Fruit fly (Drosophila melanogaster) whole organism, embryonic: ENCODE measurements around the gene CG43094.
A peak's percentile ranks its signal among the peaks of the same experiment; 100 is the strongest.

Source experiments
- Ada2b ChIP-seq: fragments of 200-800 bp; sonication (Bioruptor generic); IDR thresholded peaks from 2 replicates; pipeline ENCODE4 v1.3.6; 2022; ENCODE audit warnings: missing biosample characterization, missing genetic modification characterization
- BtbVII ChIP-seq: fragments of 200-800 bp; sonication (Bioruptor generic); optimal IDR thresholded peaks from 3 replicates; lab custom pipeline; 2017; ENCODE audit warnings: missing biosample characterization, mild to moderate bottlenecking, missing genetic modification characterization
- CG10147 ChIP-seq: fragments of 200-800 bp; sonication (Bioruptor generic); optimal IDR thresholded peaks from 2 replicates; lab custom pipeline; 2019; ENCODE audit warnings: missing biosample characterization, mild to moderate bottlenecking, missing genetic modification characterization, moderate library complexity
- CG12236 ChIP-seq: fragments of 200-800 bp; sonication (Bioruptor generic); optimal IDR thresholded peaks from 2 replicates; lab custom pipeline; 2016; ENCODE audit warnings: missing biosample characterization, missing genetic modification characterization
- CG1233 ChIP-seq: fragments of 200-800 bp; sonication (Bioruptor generic); optimal IDR thresholded peaks from 4 replicates; lab custom pipeline; 2018; ENCODE audit warnings: missing biosample characterization, mild to moderate bottlenecking, missing genetic modification characterization
- CG13775 ChIP-seq: fragments of 200-800 bp; sonication (Bioruptor generic); optimal IDR thresholded peaks from 3 replicates; lab custom pipeline; 2017; ENCODE audit warnings: missing biosample characterization, mild to moderate bottlenecking, missing genetic modification characterization
- CG14667 ChIP-seq: fragments of 200-800 bp; sonication (Bioruptor generic); IDR thresholded peaks from 2 replicates; pipeline ENCODE4 v1.3.6; 2022; ENCODE audit warnings: missing biosample characterization, missing genetic modification characterization
- CG15269 ChIP-seq: fragments of 200-800 bp; sonication (Bioruptor generic); optimal IDR thresholded peaks from 2 replicates; lab custom pipeline; 2018; ENCODE audit warnings: missing biosample characterization, mild to moderate bottlenecking, missing genetic modification characterization, moderate library complexity
- CG1647 ChIP-seq: fragments of 200-800 bp; sonication (Bioruptor generic); optimal IDR thresholded peaks from 3 replicates; lab custom pipeline; 2016; ENCODE audit warnings: missing biosample characterization, missing genetic modification characterization
- CG17385 ChIP-seq: fragments of 200-800 bp; sonication (Bioruptor generic); optimal IDR thresholded peaks from 3 replicates; lab custom pipeline; 2018; ENCODE audit warnings: missing biosample characterization, mild to moderate bottlenecking, missing genetic modification characterization
- CG18619 ChIP-seq: fragments of 200-800 bp; sonication (Bioruptor generic); optimal IDR thresholded peaks from 3 replicates; lab custom pipeline; 2017; ENCODE audit warnings: missing biosample characterization, mild to moderate bottlenecking, missing genetic modification characterization
- CG2202 ChIP-seq: fragments of 200-800 bp; sonication (Bioruptor generic); optimal IDR thresholded peaks from 2 replicates; lab custom pipeline; 2018; ENCODE audit warnings: missing biosample characterization, mild to moderate bottlenecking, missing genetic modification characterization
- CG31441 ChIP-seq: fragments of 200-800 bp; sonication (Bioruptor generic); IDR thresholded peaks from 2 replicates; pipeline ENCODE4 v1.3.6; 2022; ENCODE audit warnings: missing biosample characterization, missing genetic modification characterization
- CG6683 ChIP-seq: fragments of 200-800 bp; sonication (Bioruptor generic); optimal IDR thresholded peaks from 2 replicates; lab custom pipeline; 2017; ENCODE audit warnings: missing biosample characterization, mild to moderate bottlenecking, missing genetic modification characterization, missing genetic modification reagents
- CG6765 ChIP-seq: fragments of 200-800 bp; sonication (Bioruptor generic); optimal IDR thresholded peaks from 3 replicates; lab custom pipeline; 2017; ENCODE audit warnings: missing biosample characterization, mild to moderate bottlenecking, missing genetic modification characterization
- CG7271 ChIP-seq: fragments of 200-800 bp; sonication (Bioruptor generic); optimal IDR thresholded peaks from 2 replicates; lab custom pipeline; 2018; ENCODE audit warnings: missing biosample characterization, mild to moderate bottlenecking, missing genetic modification characterization, moderate library complexity
- CG8281 ChIP-seq: fragments of 200-800 bp; sonication (Bioruptor generic); optimal IDR thresholded peaks from 2 replicates; lab custom pipeline; 2018; ENCODE audit warnings: missing biosample characterization, mild to moderate bottlenecking, missing genetic modification characterization, moderate library complexity
- CG8388 ChIP-seq: fragments of 200-800 bp; sonication (Bioruptor generic); optimal IDR thresholded peaks from 2 replicates; lab custom pipeline; 2019; ENCODE audit warnings: missing biosample characterization, mild to moderate bottlenecking, missing genetic modification characterization, moderate library complexity
- Camta ChIP-seq: fragments of 200-800 bp; sonication (Bioruptor generic); optimal IDR thresholded peaks from 2 replicates; lab custom pipeline; 2016; ENCODE audit warnings: missing biosample characterization, missing genetic modification characterization
- Chrac-16 ChIP-seq: fragments of 200-800 bp; sonication (Bioruptor generic); optimal IDR thresholded peaks from 3 replicates; lab custom pipeline; 2016; ENCODE audit warnings: missing biosample characterization, missing genetic modification characterization
- CkIIα-i1 ChIP-seq: fragments of 200-800 bp; sonication (Bioruptor generic); IDR thresholded peaks from 2 replicates; pipeline ENCODE4 v1.3.6; 2022; ENCODE audit warnings: missing biosample characterization, missing genetic modification characterization
- Dfd ChIP-seq, 2 experiments: fragments of >200 bp; optimal IDR thresholded peaks; 2 replicates each; lab custom pipeline; 2017; ENCODE audit warnings: missing biosample characterization in 2 of 2, missing genetic modification characterization in 2 of 2
- Dp ChIP-seq: fragments of 200-800 bp; sonication (Bioruptor generic); optimal IDR thresholded peaks from 2 replicates; lab custom pipeline; 2018; ENCODE audit warnings: missing biosample characterization, mild to moderate bottlenecking, missing genetic modification characterization, moderate library complexity
- Drgx ChIP-seq: fragments of 200-800 bp; sonication (Bioruptor generic); IDR thresholded peaks from 2 replicates; pipeline ENCODE4 v1.3.6; 2022; ENCODE audit warnings: missing biosample characterization, missing genetic modification characterization
- ERR ChIP-seq: fragments of 200-800 bp; sonication (Bioruptor generic); optimal IDR thresholded peaks from 2 replicates; lab custom pipeline; 2016; ENCODE audit warnings: missing biosample characterization, missing genetic modification characterization
- H15 ChIP-seq: fragments of 200-800 bp; sonication (Bioruptor generic); IDR thresholded peaks from 3 replicates; pipeline ENCODE4 v1.3.6; 2022; ENCODE audit warnings: missing biosample characterization, missing genetic modification characterization
- HLHmδ ChIP-seq: fragments of 200-800 bp; sonication (Bioruptor generic); optimal IDR thresholded peaks from 2 replicates; lab custom pipeline; 2018; ENCODE audit warnings: missing biosample characterization, mild to moderate bottlenecking, missing genetic modification characterization, moderate library complexity
- Hr78 ChIP-seq, 2 experiments: fragments of 200-800 bp in 1 of 2; fragments of >200 bp in 1 of 2; sonication (Bioruptor generic) in 1 of 2; optimal IDR thresholded peaks; 2 replicates each; lab custom pipeline; 2017 to 2019; ENCODE audit warnings: missing biosample characterization in 2 of 2, missing genetic modification characterization in 2 of 2, mild to moderate bottlenecking in 1 of 2, moderate library complexity in 1 of 2
- MESR4 ChIP-seq: fragments of 200-800 bp; sonication (Bioruptor generic); optimal IDR thresholded peaks from 2 replicates; lab custom pipeline; 2018; ENCODE audit warnings: missing biosample characterization, mild to moderate bottlenecking, missing genetic modification characterization, moderate library complexity
- NC2β ChIP-seq: fragments of 200-800 bp; sonication (Bioruptor generic); optimal IDR thresholded peaks from 2 replicates; lab custom pipeline; 2016; ENCODE audit warnings: missing biosample characterization, missing genetic modification characterization
- Optix ChIP-seq: fragments of 200-800 bp; sonication (Bioruptor generic); IDR thresholded peaks from 3 replicates; pipeline ENCODE4 v1.3.6; 2022; ENCODE audit warnings: missing biosample characterization, missing genetic modification characterization
- Side ChIP-seq: fragments of 200-800 bp; sonication (Bioruptor generic); optimal IDR thresholded peaks from 2 replicates; lab custom pipeline; 2016; ENCODE audit warnings: missing biosample characterization, missing genetic modification characterization
- Stat92E ChIP-seq, 3 experiments: fragments of >200 bp in 2 of 3; fragments of 200-800 bp in 1 of 3; sonication (Bioruptor generic) in 1 of 3; optimal IDR thresholded peaks; 2 replicates each; lab custom pipeline; 2017 to 2019; ENCODE audit warnings: missing biosample characterization in 3 of 3, missing genetic modification characterization in 3 of 3, mild to moderate bottlenecking in 1 of 3, moderate library complexity in 1 of 3
- Usf ChIP-seq: fragments of 200-800 bp; sonication (Bioruptor generic); optimal IDR thresholded peaks from 2 replicates; lab custom pipeline; 2017; ENCODE audit warnings: missing genotype, missing biosample characterization, missing genetic modification characterization
- bab2 ChIP-seq: fragments of 200-800 bp; sonication (Bioruptor generic); optimal IDR thresholded peaks from 2 replicates; lab custom pipeline; 2016; ENCODE audit warnings: missing biosample characterization, missing genetic modification characterization
- crc ChIP-seq: fragments of 200-800 bp; sonication (Bioruptor generic); optimal IDR thresholded peaks from 2 replicates; lab custom pipeline; 2016; ENCODE audit warnings: missing biosample characterization, missing genetic modification characterization
- dm ChIP-seq: fragments of 200-800 bp; sonication (Bioruptor generic); optimal IDR thresholded peaks from 3 replicates; lab custom pipeline; 2016; ENCODE audit warnings: missing biosample characterization, missing genetic modification characterization
- grn ChIP-seq: fragments of 200-800 bp; sonication (Bioruptor generic); optimal IDR thresholded peaks from 3 replicates; lab custom pipeline; 2017; ENCODE audit warnings: missing biosample characterization, missing genetic modification characterization
- gsb-n ChIP-seq: fragments of 200-800 bp; sonication (Bioruptor generic); optimal IDR thresholded peaks from 3 replicates; lab custom pipeline; 2018; ENCODE audit warnings: missing biosample characterization, mild to moderate bottlenecking, missing genetic modification characterization
- gt ChIP-seq: fragments of 200-800 bp; sonication (Bioruptor generic); IDR thresholded peaks from 2 replicates; pipeline ENCODE4 v1.3.6; 2022; ENCODE audit warnings: missing biosample characterization, missing genetic modification characterization
- kay ChIP-seq: fragments of 200-800 bp; sonication (Bioruptor generic); optimal IDR thresholded peaks from 2 replicates; lab custom pipeline; 2016; ENCODE audit warnings: missing biosample characterization, missing genetic modification characterization
- lilli ChIP-seq: fragments of 200-800 bp; sonication (Bioruptor generic); optimal IDR thresholded peaks from 3 replicates; lab custom pipeline; 2016; ENCODE audit warnings: missing biosample characterization, missing genetic modification characterization
- lola ChIP-seq, 3 experiments: fragments of >200 bp in 2 of 3; fragments of 200-800 bp in 1 of 3; sonication (Bioruptor generic) in 1 of 3; optimal IDR thresholded peaks; 2 replicates each; lab custom pipeline; 2017 to 2019; ENCODE audit warnings: missing biosample characterization in 3 of 3, missing genetic modification characterization in 3 of 3, mild to moderate bottlenecking in 1 of 3, moderate library complexity in 1 of 3
- mam ChIP-seq: fragments of 200-800 bp; sonication (Bioruptor generic); optimal IDR thresholded peaks from 3 replicates; lab custom pipeline; 2016; ENCODE audit warnings: missing biosample characterization, missing genetic modification characterization
- oc ChIP-seq: fragments of 200-800 bp; sonication (Bioruptor generic); optimal IDR thresholded peaks from 2 replicates; lab custom pipeline; 2018; ENCODE audit warnings: missing biosample characterization, mild to moderate bottlenecking, missing genetic modification characterization, moderate library complexity
- pb ChIP-seq: fragments of 200-800 bp; sonication (Bioruptor generic); optimal IDR thresholded peaks from 3 replicates; lab custom pipeline; 2016; ENCODE audit warnings: missing biosample characterization, missing genetic modification characterization
- salm ChIP-seq: fragments of 200-800 bp; sonication (Bioruptor generic); optimal IDR thresholded peaks from 2 replicates; lab custom pipeline; 2018; ENCODE audit warnings: missing biosample characterization, mild to moderate bottlenecking, missing genetic modification characterization
- sqz ChIP-seq: fragments of 200-800 bp; sonication (Bioruptor generic); optimal IDR thresholded peaks from 3 replicates; lab custom pipeline; 2018; ENCODE audit warnings: missing biosample characterization, mild to moderate bottlenecking, missing genetic modification characterization
- toy ChIP-seq: fragments of 200-800 bp; sonication (Bioruptor generic); IDR thresholded peaks from 2 replicates; pipeline ENCODE4 v1.3.6; 2022; ENCODE audit warnings: missing biosample characterization, missing genetic modification characterization
- ttk ChIP-seq: fragments of 200-800 bp; sonication (Bioruptor generic); IDR thresholded peaks from 2 replicates; pipeline ENCODE4 v2.1.2; 2022; ENCODE audit warnings: missing biosample characterization, missing genetic modification characterization
- zfh1 ChIP-seq: fragments of 200-800 bp; sonication (Bioruptor generic); IDR thresholded peaks from 3 replicates; pipeline ENCODE4 v1.3.6; 2022; ENCODE audit warnings: missing biosample characterization, missing genetic modification characterization

The CG43094 gene

DNA sequence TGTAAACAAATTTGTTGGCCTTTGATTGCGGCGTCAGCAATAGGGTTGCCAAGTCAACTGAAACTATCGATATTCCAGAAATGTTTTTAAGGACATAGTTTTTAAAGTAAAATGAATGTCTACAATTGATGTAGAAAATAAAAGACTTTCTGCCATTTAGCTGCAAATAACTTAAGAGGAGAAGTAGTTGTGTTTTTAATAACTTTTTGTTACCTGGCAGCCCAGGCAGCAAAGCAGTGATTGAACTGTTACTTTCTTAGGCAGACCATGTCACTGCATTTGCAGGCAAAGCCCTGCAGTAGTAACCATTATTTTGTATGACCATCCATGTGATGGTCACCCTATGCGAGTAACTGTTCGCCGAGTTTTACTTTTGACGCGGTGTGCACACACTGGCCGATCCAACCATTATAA lies 20.2 kb downstream of the CG43094 start, which contains the start of the genes rumi, CG7029 and Usp12-46 (continued):
- TF ChIP-seq CG13775 (GFP tag; lab: Kevin White, UChicago) (peak; percentile 89), zfh1 (GFP tag; lab: Robert Waterston, UW) (peak; percentile 92), MESR4 (GFP tag; lab: Kevin White, UChicago) (no peak), Chrac-16 (GFP tag; lab: Kevin White, UChicago) (peak; percentile 89), Dfd (GFP tag; optimal IDR thresholded peaks at IDR 0.05; lab: Kevin White, UChicago) (no peak), toy (GFP tag; lab: Robert Waterston, UW) (peak; percentile 63), H15 (GFP tag; lab: Robert Waterston, UW) (peak; percentile 77), CG1233 (peak; percentile 82), NC2β (GFP tag; lab: Kevin White, UChicago) (peak; percentile 91), CG10147 (GFP tag; lab: Kevin White, UChicago) (peak; percentile 81), HLHmδ (GFP tag; lab: Kevin White, UChicago) (peak; percentile 33), BtbVII (no peak), Optix (GFP tag; lab: Robert Waterston, UW) (peak; percentile 81), lola (GFP tag; optimal IDR thresholded peaks at IDR 0.05; lab: Kevin White, UChicago) (peak in 1 of 3 experiments; percentile 84), CG18619 (GFP tag; lab: Kevin White, UChicago) (peak; percentile 83), CG15269 (peak; percentile 86), kay (GFP tag; lab: Kevin White, UChicago) (peak; percentile 79), CG6683 (GFP tag; lab: Kevin White, UChicago) (peak; percentile 43), Dp (GFP tag; lab: Kevin White, UChicago) (peak; percentile 44), lilli (GFP tag; lab: Kevin White, UChicago) (peak; percentile 95), sqz (GFP tag; lab: Kevin White, UChicago) (peak; percentile 57), salm (tag; lab: Kevin White, UChicago) (peak; percentile 69), CG14667 (GFP tag; lab: Robert Waterston, UW) (peak; percentile 59; the same call in 1 of the 2 replicates), ttk (GFP tag; lab: Robert Waterston, UW) (peak; percentile 76), CG12236 (GFP tag; lab: Kevin White, UChicago) (peak; percentile 77), Drgx (GFP tag; lab: Robert Waterston, UW) (peak; percentile 75), CkIIα-i1 (GFP tag; lab: Robert Waterston, UW) (no peak), CG6765 (GFP tag; lab: Kevin White, UChicago) (peak; percentile 63), crc (GFP tag; lab: Kevin White, UChicago) (peak; percentile 74), grn (GFP tag; lab: Kevin White, UChicago) (peak; percentile 34), Ada2b (GFP tag; lab: Robert Waterston, UW) (peak; percentile 81), gsb-n (tag; lab: Kevin White, UChicago) (no peak), dm (GFP tag; lab: Kevin White, UChicago) (peak; percentile 76), pb (GFP tag; lab: Kevin White, UChicago) (peak; percentile 80), bab2 (GFP tag; lab: Kevin White, UChicago) (peak; percentile 88), CG8281 (peak; percentile 47), Stat92E (GFP tag; optimal IDR thresholded peaks at IDR 0.05; lab: Kevin White, UChicago) (peak in 1 of 3 experiments; percentile 18), CG1647 (GFP tag; lab: Kevin White, UChicago) (peak; percentile 90), oc (peak; percentile 77), ERR (GFP tag; lab: Kevin White, UChicago) (peak; percentile 83), Camta (GFP tag; lab: Kevin White, UChicago) (peak; percentile 90), Usf (GFP tag; lab: Kevin White, UChicago) (peak; percentile 70), CG8388 (GFP tag; lab: Kevin White, UChicago) (peak; percentile 86), CG17385 (GFP tag; lab: Kevin White, UChicago) (peak; percentile 71), CG31441 (GFP tag; lab: Robert Waterston, UW) (peak; percentile 94), CG2202 (peak; percentile 66), Hr78 (GFP tag; optimal IDR thresholded peaks at IDR 0.05; lab: Kevin White, UChicago) (no peak), mam (GFP tag; lab: Kevin White, UChicago) (peak; percentile 91), Side (GFP tag; lab: Kevin White, UChicago) (peak; percentile 91), CG7271 (tag; lab: Kevin White, UChicago) (peak; percentile 58), gt (GFP tag; lab: Robert Waterston, UW) (peak; percentile 16; the same call in 1 of the 2 replicates)
